Fruit fly (Drosophila melanogaster) Kc167 (cell line): ENCODE data around the gene CG42713.

Source experiments
- insv ChIP-seq: fragments of >200 bp; optimal IDR thresholded peaks from 3 replicates; lab custom pipeline; 2018; ENCODE audit warnings: missing external identifiers
- psq ChIP-seq: fragments of >200 bp; optimal IDR thresholded peaks from 2 replicates; lab custom pipeline; 2017; ENCODE audit warnings: missing external identifiers

dm6 chr2L:8920294-8920693 is 29.1 kb downstream of the CG42713 start:
- TF ChIP-seq psq (lab: Kevin White, UChicago) (no peak), insv (lab: Kevin White, UChicago) (no peak)
